Worm (Caenorhabditis elegans) whole organism, L1 larva: ENCODE data around the gene C08B6.6.

Experiments
- ama-1 ChIP-seq: fragments of 150-350 bp; optimal IDR thresholded peaks from 2 replicates; lab custom pipeline; 2014
- fkh-10 ChIP-seq: sonication (generic microtip); optimal IDR thresholded peaks from 2 replicates; lab custom pipeline; 2017; ENCODE audit warnings: missing biosample characterization, missing genetic modification reagents, missing genetic modification characterization
- nhr-12 ChIP-seq: sonication (generic microtip); optimal IDR thresholded peaks from 2 replicates; lab custom pipeline; 2017; ENCODE audit warnings: missing biosample characterization, missing genetic modification characterization

DNA sequence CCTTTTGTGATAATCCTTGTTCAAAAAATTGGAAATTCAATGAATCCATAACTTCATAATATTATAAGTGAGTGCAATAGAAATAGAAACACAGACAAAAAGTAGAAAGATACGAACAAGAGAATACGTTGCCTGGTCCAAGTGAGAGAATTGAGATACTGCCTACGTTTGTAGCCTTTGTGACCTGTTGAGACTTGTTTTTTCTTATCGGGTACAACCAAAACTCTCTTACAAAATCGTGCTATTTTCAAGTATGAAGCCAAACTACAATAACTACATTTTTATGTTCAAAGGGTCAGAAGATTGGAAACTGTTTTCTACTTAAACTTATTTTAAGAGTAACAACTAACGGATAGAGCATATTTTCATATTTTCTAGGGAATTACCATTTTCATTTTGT, 41.8 kb upstream of the C08B6.6 start, which contains the start of gene nhr-205:
- TF ChIP-seq fkh-10 (GFP tag; lab: Kevin White, UChicago) (no peak), ama-1 (lab: Kevin White, UChicago) (no peak), nhr-12 (tag; lab: Kevin White, UChicago) (no peak)
